Worm (Caenorhabditis elegans): ENCODE data around the gene Y43F8B.25.

ce11 chrV:19482535-19482934, 19.8 kb downstream of the Y43F8B.25 start, which contains the start of gene Y43F8B.22:
- TF ChIP-seq nhr-28 (tag; optimal IDR thresholded peaks at IDR 0.05) (no peak), nhr-11 (tag; optimal IDR thresholded peaks at IDR 0.05) (no peak)

All from whole organism, L4 larva.